Worm (Caenorhabditis elegans): ENCODE data around the gene F46B3.15.

DNA sequence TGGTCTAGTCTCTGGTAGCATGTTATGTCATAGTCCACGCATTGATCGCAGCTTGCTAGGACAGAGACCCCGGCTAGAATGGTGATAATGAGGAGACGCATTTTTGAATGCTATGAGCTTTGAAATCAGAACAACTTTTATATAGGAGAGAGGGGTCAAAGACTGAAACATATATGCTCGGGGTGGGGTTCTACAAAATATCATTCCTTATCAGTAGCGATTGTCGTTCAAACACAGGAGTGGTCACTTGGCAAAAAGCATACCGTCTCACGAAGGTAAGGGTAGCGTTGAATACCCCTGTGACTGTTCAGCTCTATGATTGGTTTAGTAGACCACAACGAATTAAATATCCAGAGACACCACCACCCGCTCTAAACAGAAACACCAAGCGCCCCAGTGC, 36.4 kb downstream of the F46B3.15 start, which contains the start of gene F46B3.1:
- TF ChIP-seq nhr-12 (tag; optimal IDR thresholded peaks at IDR 0.05) (no peak), lin-39 (tag; optimal IDR thresholded peaks at IDR 0.05) (no peak), nhr-76 (tag; optimal IDR thresholded peaks at IDR 0.05) (no peak), nhr-77 (tag; optimal IDR thresholded peaks at IDR 0.05) (no peak), elt-3 (tag; optimal IDR thresholded peaks at IDR 0.05) (no peak), nhr-67 (tag; optimal IDR thresholded peaks at IDR 0.05) (no peak), nhr-11 (tag; optimal IDR thresholded peaks at IDR 0.05) (no peak), jun-1 (tag; optimal IDR thresholded peaks at IDR 0.05) (no peak), pha-4 (tag; optimal IDR thresholded peaks at IDR 0.05) (no peak), ZK546.5 (tag; optimal IDR thresholded peaks at IDR 0.05) (no peak), snpc-4 (tag; optimal IDR thresholded peaks at IDR 0.05) (no peak)
